Worm (Caenorhabditis elegans) whole organism, L1 larva: Measurements from ENCODE around the gene alh-11.

Experiments used
- aha-1 ChIP-seq: fragments of 150-350 bp; optimal IDR thresholded peaks from 2 replicates; lab custom pipeline; 2014; ENCODE audit warnings: missing biosample characterization, missing genetic modification characterization
- alr-1 ChIP-seq: fragments of 200-800 bp; sonication (Bioruptor generic); optimal IDR thresholded peaks from 2 replicates; lab custom pipeline; 2018; ENCODE audit warnings: borderline replicate concordance, mild to moderate bottlenecking, missing genetic modification characterization, missing compliant biosample characterization
- ama-1 ChIP-seq: fragments of 150-350 bp; optimal IDR thresholded peaks from 2 replicates; lab custom pipeline; 2014
- ceh-88 ChIP-seq: fragments of 200-800 bp; sonication (Bioruptor generic); IDR thresholded peaks from 2 replicates; pipeline ENCODE4 v1.3.6; 2022; ENCODE audit warnings: missing genetic modification characterization, missing compliant biosample characterization
- egl-27 ChIP-seq, 2 experiments: fragments of 150-350 bp in 1 of 2; sonication (generic microtip); optimal IDR thresholded peaks; 3 replicates each; lab custom pipeline; 2017 to 2018; ENCODE audit warnings: missing biosample characterization in 2 of 2, missing genetic modification characterization in 2 of 2, missing genetic modification reagents in 2 of 2
- fos-1 ChIP-seq: fragments of 150-350 bp; optimal IDR thresholded peaks from 2 replicates; lab custom pipeline; 2014; ENCODE audit warnings: missing biosample characterization, missing genetic modification characterization
- mep-1 ChIP-seq: fragments of 150-350 bp; optimal IDR thresholded peaks from 2 replicates; lab custom pipeline; 2014; ENCODE audit warnings: missing biosample characterization, missing genetic modification characterization
- nhr-20 ChIP-seq: sonication (generic microtip); optimal IDR thresholded peaks from 2 replicates; lab custom pipeline; 2016; ENCODE audit warnings: mild to moderate bottlenecking, missing genetic modification characterization, missing compliant biosample characterization
- pqm-1 ChIP-seq: sonication (generic microtip); optimal IDR thresholded peaks from 3 replicates; lab custom pipeline; 2017; ENCODE audit warnings: missing biosample characterization, missing genetic modification characterization
- snpc-4 ChIP-seq: fragments of 150-350 bp; optimal IDR thresholded peaks from 2 replicates; lab custom pipeline; 2014; ENCODE audit warnings: missing biosample characterization, missing genetic modification characterization
- sptf-1 ChIP-seq: fragments of 150-350 bp; optimal IDR thresholded peaks from 2 replicates; lab custom pipeline; 2014; ENCODE audit warnings: missing biosample characterization, missing genetic modification characterization
- unc-62 ChIP-seq: fragments of 150-350 bp; optimal IDR thresholded peaks from 2 replicates; lab custom pipeline; 2014; ENCODE audit warnings: missing biosample characterization, missing genetic modification reagents, missing genetic modification characterization
- zip-4 ChIP-seq: fragments of 200-800 bp; sonication (Bioruptor generic); optimal IDR thresholded peaks from 2 replicates; lab custom pipeline; 2018; ENCODE audit warnings: mild to moderate bottlenecking, missing genetic modification characterization, moderate library complexity, missing compliant biosample characterization

DNA sequence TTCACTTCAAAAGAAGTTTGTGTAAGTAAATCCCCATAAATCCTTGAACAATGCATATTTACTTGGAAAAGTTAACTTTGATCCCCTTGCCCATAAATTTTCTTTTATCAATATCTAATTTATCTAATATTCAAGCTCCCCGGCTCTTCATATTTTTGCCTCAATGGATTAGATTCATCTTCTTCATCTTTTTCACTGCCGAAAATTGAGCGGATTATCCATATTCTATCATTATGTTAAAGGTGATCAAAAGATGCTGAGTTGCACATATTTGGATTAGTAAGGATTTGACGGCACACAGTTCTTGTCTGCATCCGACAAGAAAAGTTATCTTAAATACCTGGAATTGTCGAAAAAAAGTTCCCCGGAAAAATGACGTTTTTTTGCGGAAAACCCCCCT lies 11.9 kb upstream of the alh-11 start:
- TF ChIP-seq egl-27 (tag; optimal IDR thresholded peaks at IDR 0.05; lab: Kevin White, UChicago) (no peak), alr-1 (no peak), ama-1 (lab: Kevin White, UChicago) (no peak), sptf-1 (tag; lab: Kevin White, UChicago) (no peak), nhr-20 (no peak), mep-1 (tag; lab: Kevin White, UChicago) (no peak), unc-62 (GFP tag; lab: Kevin White, UChicago) (no peak), aha-1 (tag; lab: Kevin White, UChicago) (no peak), zip-4 (GFP tag; lab: Kevin White, UChicago) (no peak), ceh-88 (GFP tag; lab: Robert Waterston, UW) (no peak), pqm-1 (tag; lab: Kevin White, UChicago) (no peak), fos-1 (tag; lab: Kevin White, UChicago) (no peak), snpc-4 (tag; lab: Kevin White, UChicago) (no peak)
